Fruit fly (Drosophila melanogaster): ENCODE data around the gene MED11.

MED11 gene

dm6 chr3L:18768788-18769707 is 23.4 kb downstream of the MED11 start (continued):
- no peak for TF ChIP-seq hbn (GFP tag; IDR thresholded peaks at IDR 0.05; ENCODE audit: partially characterized antibody)
- no peak for TF ChIP-seq Lhr (GFP tag; optimal IDR thresholded peaks at IDR 0.05)
- TF ChIP-seq ems (GFP tag; optimal IDR thresholded peaks at IDR 0.05) = peak; percentile 62
- TF ChIP-seq CG7786 (GFP tag; optimal IDR thresholded peaks at IDR 0.05) = peak; percentile 27
- no peak for TF ChIP-seq sens-2 (GFP tag; IDR thresholded peaks at IDR 0.05)
- peak; percentile 83 for TF ChIP-seq grau (tag; optimal IDR thresholded peaks at IDR 0.05)
- peak; percentile 64 for TF ChIP-seq Ssrp (tag; optimal IDR thresholded peaks at IDR 0.05)
- peak; percentile 37 for TF ChIP-seq CG13624 (GFP tag; optimal IDR thresholded peaks at IDR 0.05)
- peak; percentile 88 for TF ChIP-seq gem (tag; optimal IDR thresholded peaks at IDR 0.05)
- peak; percentile 8 for TF ChIP-seq Camta (GFP tag; optimal IDR thresholded peaks at IDR 0.05)
- peak; percentile 37 for TF ChIP-seq tin (GFP tag; optimal IDR thresholded peaks at IDR 0.05)
- peak; percentile 64 for TF ChIP-seq Hr3 (GFP tag; optimal IDR thresholded peaks at IDR 0.05)
- peak; percentile 34 for TF ChIP-seq HLHmδ (GFP tag; optimal IDR thresholded peaks at IDR 0.05)
- TF ChIP-seq jumu (GFP tag; optimal IDR thresholded peaks at IDR 0.05) = peak; percentile 22
- peak; percentile 29 for TF ChIP-seq CG4854 (GFP tag; optimal IDR thresholded peaks at IDR 0.05)
- TF ChIP-seq usp (GFP tag; optimal IDR thresholded peaks at IDR 0.05) = no peak
- peak; percentile 54; the same call in 1 of the 2 replicates for TF ChIP-seq H2.0 (GFP tag; IDR thresholded peaks at IDR 0.05)
- TF ChIP-seq twi (tag; optimal IDR thresholded peaks at IDR 0.05) = no peak
- peak; percentile 47 for TF ChIP-seq CG10147 (GFP tag; optimal IDR thresholded peaks at IDR 0.05)
- no peak for TF ChIP-seq Poxn (GFP tag; IDR thresholded peaks at IDR 0.05)
- TF ChIP-seq lilli (GFP tag; optimal IDR thresholded peaks at IDR 0.05) = peak; percentile 70
- TF ChIP-seq CG2712 (tag; optimal IDR thresholded peaks at IDR 0.05) = peak; percentile 66
- peak; percentile 17 for TF ChIP-seq shn (GFP tag; optimal IDR thresholded peaks at IDR 0.05)
- no peak for TF ChIP-seq CG6683 (GFP tag; optimal IDR thresholded peaks at IDR 0.05)
- TF ChIP-seq scrt (GFP tag; optimal IDR thresholded peaks at IDR 0.05) = peak; percentile 41
- no peak for TF ChIP-seq CG7745 (tag; optimal IDR thresholded peaks at IDR 0.05)
- no peak for TF ChIP-seq lbe (GFP tag; optimal IDR thresholded peaks at IDR 0.05)
- TF ChIP-seq rib (GFP tag; IDR thresholded peaks at IDR 0.05) = peak; percentile 44; the same call in 1 of the 2 replicates
- TF ChIP-seq CG6813 (GFP tag; optimal IDR thresholded peaks at IDR 0.05) = no peak
- no peak for TF ChIP-seq trem (tag; optimal IDR thresholded peaks at IDR 0.05)
- TF ChIP-seq CG10366 (GFP tag; IDR thresholded peaks at IDR 0.05) = peak; percentile 66
- TF ChIP-seq CG16813 (GFP tag; IDR thresholded peaks at IDR 0.05; ENCODE audit: partially characterized antibody) = no peak
- TF ChIP-seq maf-S (GFP tag; optimal IDR thresholded peaks at IDR 0.05) = no peak
- TF ChIP-seq HLH4C (GFP tag; IDR thresholded peaks at IDR 0.05; ENCODE audit: partially characterized antibody) = no peak
- peak; percentile 17 for TF ChIP-seq CG2116 (GFP tag; optimal IDR thresholded peaks at IDR 0.05)
- TF ChIP-seq CG5245 (GFP tag; optimal IDR thresholded peaks at IDR 0.05) = peak; percentile 41
- TF ChIP-seq sc (optimal IDR thresholded peaks at IDR 0.05) = no peak
- peak; percentile 5 for TF ChIP-seq sc (GFP tag; optimal IDR thresholded peaks at IDR 0.05)
- peak; percentile 80 for TF ChIP-seq nau (GFP tag; optimal IDR thresholded peaks at IDR 0.05)
- TF ChIP-seq org-1 (GFP tag; optimal IDR thresholded peaks at IDR 0.05) = peak; percentile 76
- no peak for TF ChIP-seq CG7271 (tag; optimal IDR thresholded peaks at IDR 0.05)
- no peak for TF ChIP-seq YL-1 (GFP tag; optimal IDR thresholded peaks at IDR 0.05)
- TF ChIP-seq CG18262 (tag; optimal IDR thresholded peaks at IDR 0.05) = peak; percentile 70
- TF ChIP-seq Optix (GFP tag; IDR thresholded peaks at IDR 0.05) = peak; percentile 50; the same call in 1 of the 3 replicates
- TF ChIP-seq C15 (GFP tag; IDR thresholded peaks at IDR 0.05) = 0 out of 3 replicates have a peak, but pooled peaks have one; percentile 33
- peak; percentile 62 for TF ChIP-seq esg (GFP tag; conservative IDR thresholded peaks at IDR 0.05)
- no peak for TF ChIP-seq CG4707 (GFP tag; optimal IDR thresholded peaks at IDR 0.05)
- TF ChIP-seq dm (GFP tag; optimal IDR thresholded peaks at IDR 0.05) = no peak
